Fruit fly (Drosophila melanogaster): Measurements from ENCODE around the gene Ibf2.

The Ibf2 gene

dm6 chr3R:9250868-9251267 lies 7.4 kb downstream of the Ibf2 start (continued):
- no peak for TF ChIP-seq Vsx1 (GFP tag; optimal IDR thresholded peaks at IDR 0.05)
- TF ChIP-seq CHES-1-like (GFP tag; optimal IDR thresholded peaks at IDR 0.05) = no peak
- no peak for TF ChIP-seq fu2 (GFP tag; optimal IDR thresholded peaks at IDR 0.05)
- no peak for TF ChIP-seq Fer1 (GFP tag; optimal IDR thresholded peaks at IDR 0.05)
- TF ChIP-seq CG9876 (GFP tag; optimal IDR thresholded peaks at IDR 0.05) = no peak
- no peak for TF ChIP-seq chinmo (GFP tag; IDR thresholded peaks at IDR 0.05; ENCODE audit: partially characterized antibody)
- no peak for TF ChIP-seq MESR4 (GFP tag; optimal IDR thresholded peaks at IDR 0.05)
- TF ChIP-seq CG31388 (GFP tag; optimal IDR thresholded peaks at IDR 0.05) = no peak
- TF ChIP-seq Nf-YA (GFP tag; IDR thresholded peaks at IDR 0.05) = peak; percentile 34; the same call in 1 of the 2 replicates
- TF ChIP-seq otp (GFP tag; IDR thresholded peaks at IDR 0.05) = peak; percentile 41; the same call in 1 of the 3 replicates
- TF ChIP-seq CG6254 (GFP tag; optimal IDR thresholded peaks at IDR 0.05) = no peak
- TF ChIP-seq H15 (GFP tag; IDR thresholded peaks at IDR 0.05) = no peak
- no peak for TF ChIP-seq CG3163 (GFP tag; optimal IDR thresholded peaks at IDR 0.05)
- no peak for TF ChIP-seq CG42726 (GFP tag; IDR thresholded peaks at IDR 0.05; ENCODE audit: partially characterized antibody)
- no peak for TF ChIP-seq CG11696 (GFP tag; IDR thresholded peaks at IDR 0.05)
- TF ChIP-seq abd-A (tag; optimal IDR thresholded peaks at IDR 0.05) = no peak
- no peak; the same call in 2 of the 3 replicates for TF ChIP-seq croc (GFP tag; conservative IDR thresholded peaks at IDR 0.05)
- no peak for TF ChIP-seq Gug (GFP tag; IDR thresholded peaks at IDR 0.05)
- TF ChIP-seq Dll (GFP tag; IDR thresholded peaks at IDR 0.05; ENCODE audit: partially characterized antibody) = no peak
- TF ChIP-seq Hand (GFP tag; optimal IDR thresholded peaks at IDR 0.05) = no peak
- no peak for TF ChIP-seq stc (GFP tag; IDR thresholded peaks at IDR 0.05)
- no peak for TF ChIP-seq p53 (GFP tag; optimal IDR thresholded peaks at IDR 0.05)
- TF ChIP-seq CG13624 (GFP tag; optimal IDR thresholded peaks at IDR 0.05) = no peak
- TF ChIP-seq crp (GFP tag; optimal IDR thresholded peaks at IDR 0.05) = no peak
- no peak for TF ChIP-seq CG6272 (GFP tag; IDR thresholded peaks at IDR 0.05)
- TF ChIP-seq CG7839 (tag; optimal IDR thresholded peaks at IDR 0.05) = no peak
- no peak for TF ChIP-seq CG1233 (GFP tag; optimal IDR thresholded peaks at IDR 0.05)
- TF ChIP-seq Ptx1 (GFP tag; IDR thresholded peaks at IDR 0.05) = peak; percentile 39
- TF ChIP-seq HHEX (GFP tag; optimal IDR thresholded peaks at IDR 0.05) = no peak
- TF ChIP-seq dan (GFP tag; IDR thresholded peaks at IDR 0.05) = no peak
- TF ChIP-seq bowl (GFP tag; IDR thresholded peaks at IDR 0.05) = no peak
- peak; percentile 22 for TF ChIP-seq CG14710 (tag; optimal IDR thresholded peaks at IDR 0.05)
- TF ChIP-seq da (GFP tag; optimal IDR thresholded peaks at IDR 0.05) = no peak
- TF ChIP-seq tup (GFP tag; optimal IDR thresholded peaks at IDR 0.05) = no peak
- no peak for TF ChIP-seq ase (GFP tag; IDR thresholded peaks at IDR 0.05)
- no peak for TF ChIP-seq fd102C (GFP tag; optimal IDR thresholded peaks at IDR 0.05)
- no peak for TF ChIP-seq CG7987 (GFP tag; optimal IDR thresholded peaks at IDR 0.05)
- no peak for TF ChIP-seq CG8290 (GFP tag; optimal IDR thresholded peaks at IDR 0.05)
- TF ChIP-seq CG8290 (tag; optimal IDR thresholded peaks at IDR 0.05) = no peak
- no peak for TF ChIP-seq pita (GFP tag; optimal IDR thresholded peaks at IDR 0.05)
- TF ChIP-seq CG3847 (GFP tag; IDR thresholded peaks at IDR 0.05) = peak; percentile 36; the same call in 1 of the 2 replicates
- no peak for TF ChIP-seq CG16815 (GFP tag; optimal IDR thresholded peaks at IDR 0.05)
- TF ChIP-seq Blimp-1 (GFP tag; optimal IDR thresholded peaks at IDR 0.05) = peak; percentile 40

- TF ChIP-seq stc (GFP tag; IDR thresholded peaks at IDR 0.05) (no peak), ara (GFP tag; IDR thresholded peaks at IDR 0.05) (0 out of 2 replicates have a peak, but pooled peaks have one; percentile 21), CG3847 (GFP tag; IDR thresholded peaks at IDR 0.05) (no peak), Blimp-1 (GFP tag; optimal IDR thresholded peaks at IDR 0.05) (peak; percentile 81)
These were observed 8.6 kb downstream of the Ibf2 start for dm6 chr3R:9249736-9250044.

Measured in whole organism, embryonic.